Worm (Caenorhabditis elegans) whole organism, L3 larva: Measurements from ENCODE around the gene C45B2.1.
A peak's percentile ranks its signal among the peaks of the same experiment; 100 is the strongest.

ENCODE experiments used
- R02D3.7 ChIP-seq: fragments of 150-350 bp; optimal IDR thresholded peaks from 2 replicates; lab custom pipeline; 2014; ENCODE audit warnings: missing biosample characterization, missing genetic modification characterization
- ama-1 ChIP-seq: fragments of 150-350 bp; optimal IDR thresholded peaks from 2 replicates; lab custom pipeline; 2018
- ceh-28 ChIP-seq: fragments of 150-350 bp; optimal IDR thresholded peaks from 2 replicates; lab custom pipeline; 2014; ENCODE audit warnings: missing biosample characterization, missing genetic modification reagents, missing genetic modification characterization
- ceh-82 ChIP-seq: fragments of 150-350 bp; optimal IDR thresholded peaks from 2 replicates; lab custom pipeline; 2014; ENCODE audit warnings: missing biosample characterization, missing genetic modification characterization
- ceh-9 ChIP-seq: sonication (generic microtip); optimal IDR thresholded peaks from 2 replicates; lab custom pipeline; 2018; ENCODE audit warnings: missing biosample characterization, missing genetic modification characterization
- egl-27 ChIP-seq: sonication (generic microtip); optimal IDR thresholded peaks from 4 replicates; lab custom pipeline; 2017; ENCODE audit warnings: missing biosample characterization, missing genetic modification reagents, missing genetic modification characterization
- egl-5 ChIP-seq: fragments of 150-350 bp; optimal IDR thresholded peaks from 2 replicates; lab custom pipeline; 2017; ENCODE audit warnings: missing biosample characterization, missing genetic modification reagents, missing genetic modification characterization, inconsistent platforms
- elt-2 ChIP-seq: sonication (generic microtip); optimal IDR thresholded peaks from 2 replicates; lab custom pipeline; 2016; ENCODE audit warnings: missing genetic modification reagents, mild to moderate bottlenecking, missing genetic modification characterization, missing compliant biosample characterization
- eor-1 ChIP-seq, 2 experiments: fragments of 150-350 bp; optimal IDR thresholded peaks; 2 replicates each; lab custom pipeline; 2014 to 2018; ENCODE audit warnings: missing biosample characterization in 2 of 2, missing genetic modification characterization in 2 of 2
- fos-1 ChIP-seq: fragments of 150-350 bp; optimal IDR thresholded peaks from 2 replicates; lab custom pipeline; 2014; ENCODE audit warnings: missing biosample characterization, missing genetic modification characterization
- hmg-11 ChIP-seq: sonication (generic microtip); optimal IDR thresholded peaks from 2 replicates; lab custom pipeline; 2016; ENCODE audit warnings: missing genetic modification characterization, missing compliant biosample characterization
- jun-1 ChIP-seq: fragments of 150-350 bp; optimal IDR thresholded peaks from 2 replicates; lab custom pipeline; 2014; ENCODE audit warnings: missing biosample characterization, missing genetic modification reagents, missing genetic modification characterization
- lin-39 ChIP-seq: fragments of 150-350 bp; optimal IDR thresholded peaks from 2 replicates; lab custom pipeline; 2018; ENCODE audit warnings: missing biosample characterization, missing genetic modification reagents, missing genetic modification characterization
- mdl-1 ChIP-seq: fragments of 150-350 bp; optimal IDR thresholded peaks from 2 replicates; lab custom pipeline; 2014; ENCODE audit warnings: missing biosample characterization, missing genetic modification characterization
- mml-1 ChIP-seq: fragments of 150-350 bp; sonication (generic microtip); optimal IDR thresholded peaks from 3 replicates; lab custom pipeline; 2014; ENCODE audit warnings: missing biosample characterization, missing genetic modification characterization
- nfya-1 ChIP-seq: sonication (generic microtip); optimal IDR thresholded peaks from 2 replicates; lab custom pipeline; 2017; ENCODE audit warnings: missing genetic modification characterization, mild to moderate bottlenecking, missing compliant biosample characterization, antibody characterized with exemption, moderate library complexity; ENCODE audit not compliant: insufficient read depth
- nhr-11 ChIP-seq: fragments of 150-350 bp; optimal IDR thresholded peaks from 2 replicates; lab custom pipeline; 2014; ENCODE audit warnings: missing biosample characterization, missing genetic modification characterization
- nhr-12 ChIP-seq: fragments of 150-350 bp; optimal IDR thresholded peaks from 2 replicates; lab custom pipeline; 2014; ENCODE audit warnings: missing biosample characterization, missing genetic modification characterization
- nhr-23 ChIP-seq: fragments of 150-350 bp; optimal IDR thresholded peaks from 2 replicates; lab custom pipeline; 2014; ENCODE audit warnings: missing biosample characterization, missing genetic modification reagents, missing genetic modification characterization
- nhr-25 ChIP-seq: sonication (generic microtip); optimal IDR thresholded peaks from 2 replicates; lab custom pipeline; 2017; ENCODE audit warnings: missing biosample characterization, missing genetic modification characterization
- nhr-28 ChIP-seq: fragments of 150-350 bp; optimal IDR thresholded peaks from 2 replicates; lab custom pipeline; 2014; ENCODE audit warnings: missing biosample characterization, missing genetic modification characterization
- nhr-43 ChIP-seq: sonication (generic microtip); optimal IDR thresholded peaks from 2 replicates; lab custom pipeline; 2016; ENCODE audit warnings: mild to moderate bottlenecking, missing genetic modification characterization, missing compliant biosample characterization; ENCODE audit not compliant: poor library complexity, severe bottlenecking
- nhr-67 ChIP-seq: fragments of 150-350 bp; optimal IDR thresholded peaks from 2 replicates; lab custom pipeline; 2014; ENCODE audit warnings: missing biosample characterization, missing genetic modification characterization
- pha-4 ChIP-seq: fragments of 150-350 bp; optimal IDR thresholded peaks from 2 replicates; lab custom pipeline; 2014; ENCODE audit warnings: missing biosample characterization, missing genetic modification reagents, missing genetic modification characterization
- pqm-1 ChIP-seq: fragments of 150-350 bp; optimal IDR thresholded peaks from 2 replicates; lab custom pipeline; 2017; ENCODE audit warnings: missing biosample characterization, missing genetic modification characterization, inconsistent platforms
- sea-2 ChIP-seq: fragments of 150-350 bp; sonication (generic microtip); optimal IDR thresholded peaks from 4 replicates; lab custom pipeline; 2014; ENCODE audit warnings: missing biosample characterization, missing genetic modification reagents, missing genetic modification characterization
- snpc-4 ChIP-seq: fragments of 150-350 bp; optimal IDR thresholded peaks from 2 replicates; lab custom pipeline; 2014; ENCODE audit warnings: missing biosample characterization, missing genetic modification characterization
- tbx-2 ChIP-seq: sonication (generic microtip); optimal IDR thresholded peaks from 2 replicates; lab custom pipeline; 2016; ENCODE audit warnings: mild to moderate bottlenecking, missing genetic modification characterization, missing compliant biosample characterization
- unc-39 ChIP-seq: sonication (generic microtip); optimal IDR thresholded peaks from 4 replicates; lab custom pipeline; 2017; ENCODE audit warnings: missing biosample characterization, missing genetic modification characterization
- unc-62 ChIP-seq: fragments of 150-350 bp; sonication (generic microtip); optimal IDR thresholded peaks from 4 replicates; lab custom pipeline; 2014; ENCODE audit warnings: missing biosample characterization, missing genetic modification reagents, missing genetic modification characterization
- ztf-11 ChIP-seq: fragments of 150-350 bp; optimal IDR thresholded peaks from 2 replicates; lab custom pipeline; 2014; ENCODE audit warnings: missing biosample characterization, missing genetic modification characterization
- ztf-4 ChIP-seq: fragments of 150-350 bp; optimal IDR thresholded peaks from 2 replicates; lab custom pipeline; 2014; ENCODE audit warnings: missing biosample characterization, missing genetic modification characterization

The C45B2.1 gene

DNA sequence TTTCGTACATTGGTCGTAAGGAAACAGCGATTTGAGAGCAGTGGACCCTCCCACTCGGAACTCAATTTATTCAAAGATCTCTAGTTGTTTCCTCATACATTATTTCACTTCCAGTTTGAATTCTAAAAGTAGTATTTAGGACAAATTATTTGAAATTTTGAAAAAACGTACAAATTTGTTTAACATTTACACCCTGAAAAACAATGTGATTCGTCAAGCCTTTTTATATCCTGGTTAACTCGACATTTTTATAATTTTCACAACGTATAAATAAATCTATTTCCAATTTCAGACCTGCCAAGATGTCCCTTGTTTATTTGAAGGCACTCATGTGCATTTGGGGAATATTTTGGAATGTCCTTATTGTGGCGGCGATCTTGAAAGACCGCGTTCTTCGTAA lies 29.6 kb downstream of the C45B2.1 start, which contains the start of gene C15H9.3:
Gene C15H9.3, plus strand, starts transcription at position 301 of the 400 bp plus-strand sequence.
- TF ChIP-seq nfya-1 (tag; lab: Kevin White, UChicago) (no peak), nhr-67 (tag; lab: Kevin White, UChicago) (no peak), sea-2 (no peak), ceh-28 (tag; lab: Kevin White, UChicago) (no peak)

ce11 chrX:6118086-6118825 lies 32.3 kb downstream of the C45B2.1 start, which contains the start of gene C15H9.2:
C15H9.2 (plus strand) TSS chrX:6118526.
- TF ChIP-seq egl-27 (tag; lab: Kevin White, UChicago), result no peak
- TF ChIP-seq ama-1 (lab: Kevin White, UChicago), result no peak
- peak; percentile 47 for TF ChIP-seq pqm-1 (tag; lab: Kevin White, UChicago)
- TF ChIP-seq ceh-82 (tag; lab: Kevin White, UChicago), result no peak
- peak; percentile 6 for TF ChIP-seq nfya-1 (tag; lab: Kevin White, UChicago)
- no peak for TF ChIP-seq mdl-1
- TF ChIP-seq elt-2 (tag; lab: Kevin White, UChicago), result peak; percentile 74
- no peak for TF ChIP-seq nhr-11 (tag; lab: Kevin White, UChicago)
- TF ChIP-seq nhr-28 (tag; lab: Kevin White, UChicago), result no peak
- TF ChIP-seq, all 47 proteins: peak for 3

DNA sequence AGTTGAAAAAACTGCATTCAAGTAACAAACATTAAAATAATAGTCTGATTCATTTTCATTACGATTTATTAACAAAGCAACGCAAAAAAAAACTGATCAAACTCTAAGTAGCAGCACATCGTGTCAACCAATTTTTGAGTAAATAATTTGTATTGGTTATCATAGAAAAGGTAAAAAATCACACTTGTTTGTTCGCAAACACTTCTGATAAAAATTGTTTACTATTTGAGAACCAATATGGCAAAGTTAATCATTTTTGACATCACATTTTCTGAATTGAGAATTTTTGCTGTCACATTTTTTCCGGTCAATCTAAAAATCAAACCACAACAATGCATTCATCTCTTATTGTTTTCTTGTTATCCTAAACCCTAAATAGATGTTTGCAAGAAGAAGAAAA lies 35.4 kb downstream of the C45B2.1 start:
- peak; percentile 27 for TF ChIP-seq elt-2 (tag; lab: Kevin White, UChicago)
- TF ChIP-seq pqm-1 (tag; lab: Kevin White, UChicago), result peak; percentile 15
- peak; percentile 89 for TF ChIP-seq pha-4 (tag; lab: Kevin White, UChicago)
- TF ChIP-seq ztf-11 (tag; lab: Kevin White, UChicago), result no peak

DNA sequence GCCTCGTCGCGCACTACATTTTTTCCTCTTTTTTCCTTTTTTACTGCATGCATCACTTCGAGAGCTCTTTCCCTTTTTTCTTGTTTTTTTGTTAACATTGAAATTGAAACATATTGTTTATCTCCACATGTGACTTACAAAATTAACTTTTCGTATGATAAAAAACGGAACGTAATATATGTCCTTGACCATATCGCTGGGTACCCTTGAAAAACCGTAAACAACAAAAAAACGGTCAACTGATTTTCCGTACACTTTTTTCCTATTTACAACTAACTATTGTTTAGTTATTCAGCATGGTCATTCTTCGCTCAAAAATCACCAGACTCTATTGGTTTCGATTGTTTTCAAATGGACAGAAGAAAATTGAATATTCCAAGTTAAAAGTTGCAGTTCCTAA lies 36.1 kb downstream of the C45B2.1 start, which contains the start of gene nnt-1:
Gene nnt-1, plus strand, starts transcription at position 286 of the 400 bp plus-strand sequence.
- TF ChIP-seq unc-39 (tag; lab: Kevin White, UChicago), result no peak
- peak; percentile 37 for TF ChIP-seq pha-4 (tag; lab: Kevin White, UChicago)
- TF ChIP-seq, all 47 proteins: peak for 1

DNA sequence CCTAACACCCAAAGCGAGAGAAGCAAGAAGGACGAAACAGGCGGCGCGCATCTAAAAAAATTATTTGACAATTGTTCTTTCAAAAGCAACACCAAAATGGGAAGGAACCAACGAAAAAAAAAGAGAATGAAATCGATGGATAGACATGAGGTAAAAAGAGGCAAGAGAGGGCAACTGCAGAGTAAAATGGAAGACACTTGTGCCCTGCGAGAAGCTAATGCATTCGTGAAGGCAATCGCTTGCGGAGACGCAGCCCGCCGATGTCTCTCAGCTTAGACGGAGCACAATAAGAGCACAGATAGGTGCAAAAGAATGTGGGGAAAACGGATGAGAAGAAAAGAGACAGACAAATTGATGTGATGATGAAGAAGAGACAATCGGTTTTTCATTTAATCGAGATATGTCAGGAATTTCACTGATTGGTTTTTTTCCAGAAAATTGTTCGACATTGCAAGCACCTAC lies 42.3 kb downstream of the C45B2.1 start, which contains the start of gene C15H9.9:
Gene C15H9.9, minus strand, starts transcription at position 51 of the 462 bp plus-strand sequence.
- no peak for TF ChIP-seq nhr-67 (tag; lab: Kevin White, UChicago)
- peak; percentile 48 for TF ChIP-seq egl-5 (tag; lab: Kevin White, UChicago)
- TF ChIP-seq hmg-11 (tag; lab: Kevin White, UChicago), result peak; percentile 38
- peak; percentile 90 for TF ChIP-seq lin-39
- no peak for TF ChIP-seq pha-4 (tag; lab: Kevin White, UChicago)
- TF ChIP-seq nfya-1 (tag; lab: Kevin White, UChicago), result peak; percentile 45
- TF ChIP-seq, all 47 proteins: peak for 4

DNA sequence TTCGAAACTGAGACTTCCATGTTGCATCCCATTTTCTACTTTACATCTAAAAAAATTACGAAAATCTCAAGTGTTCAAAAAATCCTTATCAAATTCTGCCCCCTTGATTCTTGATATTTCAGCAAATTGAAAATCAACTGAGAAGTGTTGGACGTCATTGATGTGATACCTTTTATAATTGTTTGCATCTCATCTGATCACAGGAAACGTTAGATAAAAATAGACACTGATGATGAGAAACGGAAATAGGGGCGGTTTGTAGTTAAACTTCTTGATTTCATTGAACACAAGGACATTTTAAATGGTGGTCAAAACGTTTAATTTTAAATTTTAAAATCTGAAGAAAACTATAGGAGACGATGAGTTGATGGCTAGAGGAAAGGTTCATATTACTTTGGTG lies 42.8 kb downstream of the C45B2.1 start:
- TF ChIP-seq nhr-28 (tag; lab: Kevin White, UChicago), result no peak

DNA sequence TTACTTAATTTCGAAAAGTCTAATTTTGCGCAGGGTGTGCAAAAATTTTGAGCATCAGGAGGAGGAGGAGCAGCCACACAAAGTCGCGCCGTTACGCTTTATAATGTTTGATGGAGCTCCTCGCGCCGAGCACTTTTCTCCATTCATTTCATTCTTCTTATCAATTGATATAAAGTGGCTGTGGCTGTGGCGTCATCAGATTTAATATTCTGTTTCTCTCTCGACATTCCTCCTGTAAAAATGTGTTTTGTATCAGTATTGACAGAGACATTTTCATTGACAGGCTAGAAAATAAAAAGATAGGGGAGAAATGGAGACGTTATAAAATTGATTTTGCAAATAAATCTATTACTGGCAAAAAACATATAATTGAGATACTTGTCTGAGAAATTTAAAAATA lies 43.4 kb downstream of the C45B2.1 start:
- TF ChIP-seq pqm-1 (tag; lab: Kevin White, UChicago) (peak; percentile 53), nfya-1 (tag; lab: Kevin White, UChicago) (peak; percentile 1), pha-4 (tag; lab: Kevin White, UChicago) (peak; percentile 25), eor-1 (tag; optimal IDR thresholded peaks at IDR 0.05; lab: Kevin White, UChicago) (no peak), elt-2 (tag; lab: Kevin White, UChicago) (peak; percentile 80), jun-1 (tag; lab: Kevin White, UChicago) (no peak), nhr-43 (tag; lab: Kevin White, UChicago) (no peak)

ce11 chrX:6134423-6134822 lies 48.5 kb downstream of the C45B2.1 start:
- no peak for TF ChIP-seq mml-1 (tag; lab: Kevin White, UChicago)
- TF ChIP-seq ztf-4 (tag; lab: Kevin White, UChicago), result no peak
- TF ChIP-seq nhr-67 (tag; lab: Kevin White, UChicago), result no peak
- no peak for TF ChIP-seq eor-1 (tag; optimal IDR thresholded peaks at IDR 0.05; lab: Kevin White, UChicago)
- TF ChIP-seq snpc-4, result no peak
- TF ChIP-seq nhr-23 (tag; lab: Kevin White, UChicago), result no peak
- TF ChIP-seq fos-1 (tag; lab: Kevin White, UChicago), result no peak
- TF ChIP-seq ceh-28 (tag; lab: Kevin White, UChicago), result no peak
- no peak for TF ChIP-seq lin-39
- TF ChIP-seq ceh-9 (tag; lab: Kevin White, UChicago), result no peak
- TF ChIP-seq nhr-28 (tag; lab: Kevin White, UChicago), result no peak
- no peak for TF ChIP-seq sea-2
- TF ChIP-seq mdl-1, result no peak
- peak; percentile 43 for TF ChIP-seq unc-62 (GFP tag; lab: Kevin White, UChicago)
- TF ChIP-seq tbx-2 (tag; lab: Kevin White, UChicago), result peak; percentile 30
- no peak for TF ChIP-seq nhr-12 (tag; lab: Kevin White, UChicago)
- no peak for TF ChIP-seq jun-1 (tag; lab: Kevin White, UChicago)
- no peak for TF ChIP-seq nhr-25 (tag; lab: Kevin White, UChicago)
- no peak for TF ChIP-seq ztf-11 (tag; lab: Kevin White, UChicago)
- no peak for TF ChIP-seq pha-4 (tag; lab: Kevin White, UChicago)
- TF ChIP-seq R02D3.7 (tag; lab: Kevin White, UChicago), result no peak
- no peak for TF ChIP-seq elt-2 (tag; lab: Kevin White, UChicago)
